Worm (Caenorhabditis elegans): Measurements from ENCODE around the gene lgc-4.

lgc-4 gene

DNA sequence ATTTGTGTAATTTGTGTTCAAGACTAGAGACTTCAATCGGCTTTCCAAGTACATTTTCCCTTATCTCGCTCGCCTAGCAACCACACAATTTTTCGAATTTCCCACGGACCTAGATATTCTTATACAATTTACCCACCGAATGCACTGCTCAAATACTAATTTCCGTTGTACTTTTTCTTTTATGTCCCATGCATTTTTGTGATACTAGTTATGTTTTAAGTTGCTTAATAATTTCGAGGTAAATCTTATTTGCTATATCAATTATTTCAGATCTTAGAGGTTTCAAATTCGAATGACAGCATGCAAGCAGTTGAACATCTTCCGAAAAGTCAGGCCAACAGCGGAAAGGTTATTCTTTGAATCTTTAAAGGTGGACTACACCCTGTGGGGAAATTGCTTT, 17.5 kb upstream of the lgc-4 start, which contains the start of gene F18G5.1:
F18G5.1 (plus strand) TSS at position 301 of the 400 bp plus-strand sequence.
- no peak for TF ChIP-seq ets-4 (GFP tag; optimal IDR thresholded peaks at IDR 0.05)
- no peak for TF ChIP-seq ceh-91 (GFP tag; IDR thresholded peaks at IDR 0.05)
- no peak for TF ChIP-seq ceh-58 (GFP tag; IDR thresholded peaks at IDR 0.05)
- TF ChIP-seq zim-3 (tag; optimal IDR thresholded peaks at IDR 0.05) = no peak
- TF ChIP-seq hsf-1 (GFP tag; IDR thresholded peaks at IDR 0.05) = no peak
- TF ChIP-seq ztf-25 (GFP tag; IDR thresholded peaks at IDR 0.05) = no peak

DNA sequence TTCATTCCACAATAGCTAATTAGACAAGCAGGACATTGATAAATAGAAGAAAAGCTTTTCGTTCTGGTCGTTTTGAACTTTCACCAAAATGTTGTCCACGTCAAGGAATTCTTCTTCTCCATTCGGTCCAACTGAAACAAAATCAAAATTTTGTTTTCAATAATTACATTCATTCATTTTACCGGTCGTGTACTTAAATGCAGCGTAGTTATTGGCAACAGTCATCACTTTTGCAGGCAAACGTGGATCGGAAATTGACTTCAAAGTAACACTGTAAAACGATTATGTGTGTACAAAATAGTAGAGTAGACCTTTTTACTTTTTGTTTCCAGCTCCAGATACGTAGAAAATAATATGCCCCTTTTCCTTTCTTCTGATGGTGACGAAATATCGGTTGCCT, 14.0 kb upstream of the lgc-4 start:
- TF ChIP-seq somi-1 (GFP tag; optimal IDR thresholded peaks at IDR 0.05) (no peak), lin-54 (GFP tag; optimal IDR thresholded peaks at IDR 0.05) (no peak), egrh-3 (GFP tag; IDR thresholded peaks at IDR 0.05) (no peak)

DNA sequence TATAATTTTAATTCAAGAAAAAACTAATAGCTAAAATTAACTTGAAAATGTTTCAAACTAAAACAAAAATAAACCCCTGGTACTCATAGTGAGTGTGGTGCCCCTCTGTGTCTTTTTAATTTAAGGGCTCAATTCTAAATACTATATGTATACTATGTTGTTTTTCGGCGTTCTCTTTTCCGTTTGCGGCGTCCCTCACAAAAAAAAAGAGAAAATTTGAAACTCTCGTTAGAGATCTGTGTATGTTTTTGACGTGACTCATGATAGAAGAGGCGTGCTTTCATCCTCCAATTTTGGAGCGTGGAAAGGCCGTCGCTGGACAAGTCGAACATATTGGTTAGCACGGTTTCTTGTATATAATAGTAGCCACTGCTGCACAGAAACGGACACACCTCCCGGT, 9.5 kb upstream of the lgc-4 start, which contains the start of gene pes-8:
pes-8 (plus strand) TSS at position 301 of the 400 bp plus-strand sequence.
- no peak for TF ChIP-seq lin-35 (GFP tag; optimal IDR thresholded peaks at IDR 0.05)
- TF ChIP-seq bed-1 (GFP tag; IDR thresholded peaks at IDR 0.05) = no peak
- TF ChIP-seq rcor-1 (GFP tag; IDR thresholded peaks at IDR 0.05) = no peak
- TF ChIP-seq F55B11.4 (tag; optimal IDR thresholded peaks at IDR 0.05; ENCODE audit: borderline replicate concordance, insufficient read depth) = no peak
- TF ChIP-seq zfh-2 (GFP tag; conservative IDR thresholded peaks at IDR 0.05) = no peak
- no peak for TF ChIP-seq lin-54 (GFP tag; optimal IDR thresholded peaks at IDR 0.05)
- no peak for TF ChIP-seq cebp-1 (GFP tag; IDR thresholded peaks at IDR 0.05)
- no peak for TF ChIP-seq cebp-1 (tag; optimal IDR thresholded peaks at IDR 0.05)
- TF ChIP-seq F52B5.7 (tag; optimal IDR thresholded peaks at IDR 0.05) = no peak
- no peak for TF ChIP-seq gei-17 (GFP tag; optimal IDR thresholded peaks at IDR 0.05)

DNA sequence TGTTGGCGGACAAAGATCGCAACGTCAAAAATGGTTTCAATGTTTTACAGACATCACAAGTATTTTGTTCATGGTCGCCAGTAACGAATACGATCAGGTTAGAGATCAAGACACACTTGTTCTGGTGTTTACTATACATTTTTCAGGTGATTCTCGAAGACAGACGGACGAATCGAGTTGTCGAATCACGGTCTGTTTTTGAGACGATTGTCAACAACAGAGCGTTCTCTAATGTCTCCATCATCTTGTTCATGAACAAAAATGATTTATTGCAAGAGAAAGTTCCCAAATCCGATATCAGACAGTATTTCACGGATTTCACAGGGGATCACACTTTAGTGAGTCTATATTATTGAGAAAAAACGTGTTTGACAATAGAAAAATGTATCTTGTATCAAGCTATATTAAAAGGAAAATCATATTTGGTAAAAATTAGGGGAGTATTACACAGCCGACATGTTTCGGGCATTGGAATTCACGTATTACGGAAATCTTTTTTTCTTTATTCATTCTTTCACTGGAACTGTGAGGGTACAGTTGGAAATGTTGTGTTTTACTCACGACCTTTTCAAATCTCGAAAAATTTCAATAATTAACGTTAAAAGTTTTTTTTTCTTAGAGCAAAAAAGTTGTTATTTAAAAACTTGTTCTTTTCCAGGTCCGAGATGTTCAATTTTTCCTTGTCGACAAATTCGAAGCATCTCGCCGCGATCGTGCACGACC, 6.2 kb upstream of the lgc-4 start:
- TF ChIP-seq somi-1 (GFP tag; optimal IDR thresholded peaks at IDR 0.05) (peak; percentile 16), Y67H2A.10 (GFP tag; conservative IDR thresholded peaks at IDR 0.05) (no peak)

DNA sequence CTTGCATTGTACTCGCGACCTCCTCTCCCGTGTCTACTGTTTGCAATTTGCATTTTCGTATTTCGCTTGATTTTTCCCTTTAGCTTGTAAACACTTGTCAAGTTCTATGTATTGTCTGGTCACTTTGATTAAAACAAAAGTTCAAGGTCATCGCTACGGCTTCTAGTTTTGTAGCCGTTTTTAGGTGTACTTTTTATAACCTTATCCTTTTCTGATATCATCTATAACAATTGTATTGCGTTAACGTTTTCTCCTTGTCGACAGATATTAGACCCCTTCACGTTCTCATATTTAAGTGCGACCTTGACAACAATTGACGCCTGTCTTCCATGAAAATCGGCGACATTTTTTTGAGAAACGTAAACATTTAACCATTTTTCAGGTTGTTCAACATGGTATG, 4.6 kb upstream of the lgc-4 start:
- TF ChIP-seq ztf-25 (GFP tag; IDR thresholded peaks at IDR 0.05) = no peak
- no peak for TF ChIP-seq ekl-4 (GFP tag; IDR thresholded peaks at IDR 0.05)
- no peak for TF ChIP-seq ccch-3 (GFP tag; optimal IDR thresholded peaks at IDR 0.05)
- TF ChIP-seq mcd-1 (GFP tag; IDR thresholded peaks at IDR 0.05) = no peak
- TF ChIP-seq rec-8 (tag; optimal IDR thresholded peaks at IDR 0.05) = no peak
- no peak for TF ChIP-seq hlh-26 (GFP tag; conservative IDR thresholded peaks at IDR 0.05)
- no peak for TF ChIP-seq pha-4 (tag; optimal IDR thresholded peaks at IDR 0.05)
- TF ChIP-seq snpc-3.4 (tag; optimal IDR thresholded peaks at IDR 0.05) = no peak
- no peak for TF ChIP-seq atf-7 (tag; optimal IDR thresholded peaks at IDR 0.05)
- no peak for TF ChIP-seq zim-3 (tag; optimal IDR thresholded peaks at IDR 0.05)
- no peak for TF ChIP-seq ceh-79 (tag; optimal IDR thresholded peaks at IDR 0.05)
- TF ChIP-seq die-1 (tag; optimal IDR thresholded peaks at IDR 0.05) = no peak
- TF ChIP-seq ZK185.1 (tag; optimal IDR thresholded peaks at IDR 0.05; ENCODE audit: poor library complexity, severe bottlenecking) = no peak
- no peak for TF ChIP-seq fkh-3 (tag; optimal IDR thresholded peaks at IDR 0.05)
- TF ChIP-seq nfya-1 (tag; optimal IDR thresholded peaks at IDR 0.05; ENCODE audit: borderline replicate concordance, insufficient read depth) = no peak
- TF ChIP-seq B0336.3 (GFP tag; IDR thresholded peaks at IDR 0.05) = no peak
- no peak for TF ChIP-seq F37B4.10 (GFP tag; IDR thresholded peaks at IDR 0.05)

All from whole organism, young adult.